Worm (Caenorhabditis elegans): ENCODE measurements around the gene ZC239.20.
"Not testable (repeated sequence)": the region's sequence is repeated elsewhere in the genome, so short reads cannot be mapped to it uniquely, and the experiment has no call there.

The ZC239.20 gene

DNA sequence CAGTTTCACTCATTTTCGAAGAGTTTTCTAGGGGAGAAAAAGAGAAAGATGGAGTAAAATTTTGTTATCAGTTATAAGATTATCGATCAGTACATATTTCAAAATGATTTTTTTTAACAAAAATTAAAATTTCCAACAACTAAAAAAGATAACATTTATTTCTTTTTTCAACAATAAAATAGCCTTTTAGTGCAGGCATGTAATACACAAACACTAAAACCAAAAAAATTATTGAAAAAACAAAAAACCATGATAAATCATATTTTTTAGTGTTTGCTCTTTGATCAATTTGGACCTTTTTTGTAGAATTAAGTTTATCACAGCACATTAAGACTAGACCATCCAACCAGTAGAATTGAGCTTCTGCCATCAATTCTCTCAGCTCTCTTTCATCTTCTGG is 18.3 kb upstream of the ZC239.20 start, which contains the start of gene ZC239.15:
Gene ZC239.15 (minus strand): TSS at position 101 of the 400 bp plus-strand sequence.
- TF ChIP-seq mxl-3 (GFP tag; optimal IDR thresholded peaks at IDR 0.05): no peak
- TF ChIP-seq daf-16 (GFP tag; optimal IDR thresholded peaks at IDR 0.05): no peak
- TF ChIP-seq daf-16 (tag; optimal IDR thresholded peaks at IDR 0.05): peak; percentile 2
- TF ChIP-seq D1046.2 (GFP tag; IDR thresholded peaks at IDR 0.05): no peak
- no peak for TF ChIP-seq pha-4 (GFP tag; IDR thresholded peaks at IDR 0.05)
- no peak for TF ChIP-seq pha-4 (tag; optimal IDR thresholded peaks at IDR 0.05)
- TF ChIP-seq egl-27 (tag; optimal IDR thresholded peaks at IDR 0.05): no peak
- peak; percentile 16 for TF ChIP-seq aha-1 (tag)
- TF ChIP-seq Y75B8A.6 (GFP tag; IDR thresholded peaks at IDR 0.05): no peak
- no peak for TF ChIP-seq unc-62 (GFP tag; optimal IDR thresholded peaks at IDR 0.05 in 1 of 2)
- no peak for TF ChIP-seq unc-62 (tag; optimal IDR thresholded peaks at IDR 0.05)

DNA sequence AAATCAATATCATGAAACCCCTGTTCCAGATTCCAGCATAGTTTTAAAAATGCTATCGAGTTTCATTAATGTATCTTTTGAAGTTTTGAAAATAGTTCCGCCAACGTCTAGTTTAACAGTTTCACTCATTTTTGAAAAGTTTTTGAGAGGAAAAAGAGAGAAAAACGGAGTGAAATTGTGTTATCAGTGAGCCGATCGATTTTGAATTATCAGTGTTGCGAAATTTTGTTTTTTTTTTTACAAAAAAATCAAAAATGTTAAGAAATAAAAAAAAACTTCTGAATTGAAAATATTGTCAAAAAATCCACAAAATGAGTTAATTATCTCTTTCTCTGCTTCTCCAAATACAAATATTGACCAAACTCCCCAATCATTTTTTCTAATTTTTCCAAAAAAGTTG is 16.4 kb upstream of the ZC239.20 start, which contains the start of gene ZC239.13:
Gene ZC239.13 (minus strand): TSS at position 154 of the 400 bp plus-strand sequence.
- peak; percentile 26 for TF ChIP-seq pqm-1 (tag; optimal IDR thresholded peaks at IDR 0.05)
- no peak for TF ChIP-seq gei-8 (GFP tag; optimal IDR thresholded peaks at IDR 0.05)
- TF ChIP-seq lsy-2 (tag; optimal IDR thresholded peaks at IDR 0.05): no peak

- TF ChIP-seq aha-1 (tag): peak; percentile 91
- no peak for TF ChIP-seq set-16 (GFP tag; IDR thresholded peaks at IDR 0.05)
Measured at ce11 chrII:3221730-3222129, 15.4 kb upstream of the ZC239.20 start, which contains the start of gene ZC239.14. Gene ZC239.14 (minus strand): TSS chrII:3222034.

DNA sequence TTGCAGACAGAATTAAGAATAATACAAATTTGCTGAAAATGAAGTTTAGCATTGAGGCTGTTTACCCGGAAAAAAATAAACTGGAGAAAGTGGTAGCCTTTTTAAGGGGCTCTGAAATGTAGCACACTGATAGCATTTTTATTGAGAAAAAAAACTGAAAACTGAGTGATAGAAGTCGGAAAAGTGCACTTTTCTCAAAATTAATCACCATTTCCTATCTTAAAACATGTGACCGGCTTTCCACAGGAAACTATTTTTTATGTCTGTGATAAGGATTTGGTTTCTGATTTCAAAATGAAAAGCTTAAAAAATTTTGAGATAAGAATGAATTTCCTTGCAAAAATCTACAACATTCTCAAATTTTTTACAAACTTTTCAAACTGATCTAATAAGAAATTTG is 14.4 kb upstream of the ZC239.20 start, which contains the start of gene ZC239.22:
Gene ZC239.22 (minus strand): TSS at position 101 of the 400 bp plus-strand sequence.
- TF ChIP-seq zfp-2 (tag; optimal IDR thresholded peaks at IDR 0.05): no peak
- no peak for TF ChIP-seq zag-1 (tag; optimal IDR thresholded peaks at IDR 0.05)
- TF ChIP-seq D1046.2 (GFP tag; IDR thresholded peaks at IDR 0.05): no peak
- peak; percentile 21 for TF ChIP-seq aha-1 (tag)
- no peak for TF ChIP-seq arid-1 (GFP tag; conservative IDR thresholded peaks at IDR 0.05)
- no peak for TF ChIP-seq hmg-1.1 (GFP tag; IDR thresholded peaks at IDR 0.05)
- TF ChIP-seq nhr-10 (tag; optimal IDR thresholded peaks at IDR 0.05): no peak

DNA sequence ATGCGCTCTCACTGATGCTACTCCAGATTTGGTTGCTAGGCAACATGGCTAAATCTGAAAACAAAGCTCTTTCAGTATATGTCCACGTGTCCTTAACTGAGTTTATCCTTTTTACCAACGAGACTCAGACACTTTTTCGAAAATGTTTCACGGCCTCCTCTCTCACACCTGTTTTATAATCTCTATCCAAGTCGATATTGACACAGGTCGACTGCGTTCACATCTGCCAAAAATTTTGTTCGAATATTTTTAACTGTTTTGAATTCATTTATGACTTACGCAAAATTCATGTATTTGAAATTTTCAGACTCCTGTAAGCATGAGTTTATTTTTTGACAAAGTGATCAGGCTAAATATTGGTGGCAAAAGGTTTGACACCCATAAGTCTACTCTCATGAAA is 9.4 kb upstream of the ZC239.20 start, which contains the start of gene ZC239.3:
Gene ZC239.3 (plus strand): TSS at position 301 of the 400 bp plus-strand sequence.
- TF ChIP-seq aha-1 (tag); spr-3 (GFP tag; optimal IDR thresholded peaks at IDR 0.05); ces-1 (GFP tag; optimal IDR thresholded peaks at IDR 0.05): not testable (repeated sequence)

DNA sequence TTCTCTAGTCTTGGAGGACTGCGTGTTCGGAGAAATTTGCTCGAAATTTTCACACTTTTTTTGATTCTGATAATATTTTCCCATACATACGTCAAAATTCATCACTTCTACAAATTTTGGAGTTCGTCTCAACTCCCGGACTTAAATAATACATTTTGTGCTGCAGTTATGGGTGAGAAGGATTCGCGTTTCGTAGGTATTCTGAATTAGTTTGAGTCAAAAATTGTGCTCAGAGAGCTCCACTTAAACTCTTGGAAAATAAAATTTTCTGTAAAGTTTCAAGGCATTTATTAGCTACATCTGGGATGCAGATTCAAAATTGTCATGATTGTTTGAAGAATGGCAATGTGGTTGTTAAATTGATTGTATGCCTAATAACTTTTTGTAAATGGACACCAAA is 7.6 kb upstream of the ZC239.20 start, which contains the start of gene ZC239.4:
Gene ZC239.4 (plus strand): TSS at position 301 of the 400 bp plus-strand sequence.
- TF ChIP-seq snpc-1.2 (GFP tag; IDR thresholded peaks at IDR 0.05): no peak
- no peak for TF ChIP-seq nhr-77 (tag; optimal IDR thresholded peaks at IDR 0.05)
- no peak for TF ChIP-seq aha-1 (tag)
- TF ChIP-seq spr-3 (GFP tag; optimal IDR thresholded peaks at IDR 0.05): no peak
- TF ChIP-seq hif-1 (tag; optimal IDR thresholded peaks at IDR 0.05): no peak
- TF ChIP-seq lin-29 (GFP tag; IDR thresholded peaks at IDR 0.05): no peak
- TF ChIP-seq arid-1 (GFP tag; conservative IDR thresholded peaks at IDR 0.05): no peak
- no peak for TF ChIP-seq ceh-62 (tag; optimal IDR thresholded peaks at IDR 0.05)
- TF ChIP-seq unc-130 (GFP tag; optimal IDR thresholded peaks at IDR 0.05): no peak
- TF ChIP-seq hmg-1.1 (GFP tag; IDR thresholded peaks at IDR 0.05): no peak
- no peak for TF ChIP-seq Y48G9A.11 (GFP tag; IDR thresholded peaks at IDR 0.05)
- no peak for TF ChIP-seq lin-13 (GFP tag; optimal IDR thresholded peaks at IDR 0.05)
- no peak for TF ChIP-seq unc-39 (tag; optimal IDR thresholded peaks at IDR 0.05)
- TF ChIP-seq daf-12 (tag; optimal IDR thresholded peaks at IDR 0.05): no peak
- no peak for TF ChIP-seq mes-2 (tag; optimal IDR thresholded peaks at IDR 0.05; ENCODE audit: poor library complexity, severe bottlenecking)
